Worm (Caenorhabditis elegans) whole organism, early embryonic: ENCODE data around the gene ceh-88.

Source experiments
- ama-1 ChIP-seq: fragments of 150-350 bp; optimal IDR thresholded peaks from 2 replicates; lab custom pipeline; 2014
- tra-4 ChIP-seq: sonication (generic microtip); optimal IDR thresholded peaks from 2 replicates; lab custom pipeline; 2017; ENCODE audit warnings: missing genetic modification characterization, missing compliant biosample characterization

ce11 chrIV:17281060-17282021, 47.6 kb upstream of the ceh-88 start:
- TF ChIP-seq ama-1 (lab: Kevin White, UChicago) = no peak
- TF ChIP-seq tra-4 (tag; lab: Kevin White, UChicago) = no peak
